Worm (Caenorhabditis elegans) whole organism, L4 larva: ENCODE data around the gene sdz-27.

Source experiments
- ceh-82 ChIP-seq: sonication (generic microtip); optimal IDR thresholded peaks from 2 replicates; lab custom pipeline; 2017; ENCODE audit warnings: missing biosample characterization, missing genetic modification characterization
- daf-16 ChIP-seq, 3 experiments: sonication (generic microtip); optimal IDR thresholded peaks; 2 replicates each; lab custom pipeline; 2016 to 2017; ENCODE audit warnings: missing genetic modification characterization in 3 of 3, missing genetic modification reagents in 3 of 3, mild to moderate bottlenecking in 2 of 3, missing compliant biosample characterization in 2 of 3, missing biosample characterization in 1 of 3, moderate library complexity in 1 of 3
- nhr-11 ChIP-seq: fragments of 150-350 bp; optimal IDR thresholded peaks from 2 replicates; lab custom pipeline; 2014; ENCODE audit warnings: missing biosample characterization, missing genetic modification characterization
- nhr-111 ChIP-seq: fragments of 200-800 bp; sonication (Bioruptor generic); optimal IDR thresholded peaks from 2 replicates; lab custom pipeline; 2018; ENCODE audit warnings: mild to moderate bottlenecking, missing genetic modification characterization, missing compliant biosample characterization
- nhr-237 ChIP-seq: sonication (generic microtip); optimal IDR thresholded peaks from 2 replicates; lab custom pipeline; 2017; ENCODE audit warnings: missing biosample characterization, missing genetic modification characterization
- pha-4 ChIP-seq, 2 experiments: fragments of 150-350 bp in 1 of 2; fragments of 200-800 bp in 1 of 2; sonication (Bioruptor generic) in 1 of 2; IDR thresholded peaks in 1 of 2; optimal IDR thresholded peaks in 1 of 2; 2 replicates each; pipeline versions ENCODE4 v1.3.6 to Lab custom; 2014 to 2022; ENCODE audit warnings: missing genetic modification characterization in 2 of 2, missing genetic modification reagents in 2 of 2, missing biosample characterization in 1 of 2, missing compliant biosample characterization in 1 of 2
- php-3 ChIP-seq: fragments of 200-800 bp; sonication (Bioruptor generic); IDR thresholded peaks from 2 replicates; pipeline ENCODE4 v1.3.6; 2022; ENCODE audit warnings: missing genetic modification reagents, missing genetic modification characterization, missing compliant biosample characterization
- snpc-4 ChIP-seq: fragments of 150-350 bp; optimal IDR thresholded peaks from 2 replicates; lab custom pipeline; 2014; ENCODE audit warnings: missing biosample characterization, missing genetic modification characterization
- unc-39 ChIP-seq: sonication (generic microtip); optimal IDR thresholded peaks from 2 replicates; lab custom pipeline; 2017; ENCODE audit warnings: missing biosample characterization, missing genetic modification characterization
- unc-62 ChIP-seq, 3 experiments: fragments of 150-350 bp in 1 of 3; sonication (generic microtip); optimal IDR thresholded peaks in 2 of 3; peaks in 1 of 3; 1 replicate in 1 of 3; 2 replicates in 2 of 3; lab custom pipeline; 2014 to 2017; ENCODE audit warnings: missing biosample characterization in 3 of 3, missing genetic modification characterization in 3 of 3, missing genetic modification reagents in 3 of 3, missing genotype in 1 of 3

DNA sequence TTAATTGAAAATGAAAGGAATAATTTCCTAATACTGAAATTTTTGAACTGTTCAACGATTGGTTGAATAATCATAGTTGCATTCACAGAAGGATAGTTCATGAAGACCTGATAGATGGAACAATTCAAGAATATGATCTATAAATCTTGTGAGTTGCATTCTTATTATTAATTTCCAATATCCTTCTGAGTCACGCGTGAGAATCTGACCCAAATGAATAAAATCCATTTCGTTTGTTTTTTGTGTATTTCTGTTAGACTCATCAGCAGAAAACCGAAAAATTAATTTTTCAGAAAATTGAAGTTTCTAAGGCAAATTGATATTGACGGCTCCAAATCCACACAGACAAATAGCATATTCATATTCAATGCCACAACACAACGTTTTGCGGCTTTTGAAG lies 2.6 kb downstream of the sdz-27 start, which contains the start of gene fbxb-79:
- TF ChIP-seq pha-4 (GFP tag; IDR thresholded peaks at IDR 0.05; lab: Robert Waterston, UW) = no peak
- no peak for TF ChIP-seq pha-4 (tag; optimal IDR thresholded peaks at IDR 0.05; lab: Kevin White, UChicago)
- TF ChIP-seq nhr-11 (tag; lab: Kevin White, UChicago) = no peak
- TF ChIP-seq php-3 = no peak
- no peak for TF ChIP-seq nhr-111 (GFP tag; lab: Kevin White, UChicago)
- no peak for TF ChIP-seq snpc-4
- TF ChIP-seq ceh-82 (tag; lab: Kevin White, UChicago) = no peak
- TF ChIP-seq unc-62 (GFP tag; optimal IDR thresholded peaks at IDR 0.05 in 1 of 2; lab: Kevin White, UChicago) = no peak
- no peak for TF ChIP-seq unc-62 (tag; optimal IDR thresholded peaks at IDR 0.05; lab: Kevin White, UChicago)
- TF ChIP-seq unc-39 (tag; lab: Kevin White, UChicago) = no peak
- TF ChIP-seq daf-16 (GFP tag; optimal IDR thresholded peaks at IDR 0.05; lab: Kevin White, UChicago) = no peak
- TF ChIP-seq daf-16 (tag; optimal IDR thresholded peaks at IDR 0.05; lab: Kevin White, UChicago) = no peak
- no peak for TF ChIP-seq nhr-237
